Worm (Caenorhabditis elegans): ENCODE data around the gene pct-1.

The pct-1 gene

DNA sequence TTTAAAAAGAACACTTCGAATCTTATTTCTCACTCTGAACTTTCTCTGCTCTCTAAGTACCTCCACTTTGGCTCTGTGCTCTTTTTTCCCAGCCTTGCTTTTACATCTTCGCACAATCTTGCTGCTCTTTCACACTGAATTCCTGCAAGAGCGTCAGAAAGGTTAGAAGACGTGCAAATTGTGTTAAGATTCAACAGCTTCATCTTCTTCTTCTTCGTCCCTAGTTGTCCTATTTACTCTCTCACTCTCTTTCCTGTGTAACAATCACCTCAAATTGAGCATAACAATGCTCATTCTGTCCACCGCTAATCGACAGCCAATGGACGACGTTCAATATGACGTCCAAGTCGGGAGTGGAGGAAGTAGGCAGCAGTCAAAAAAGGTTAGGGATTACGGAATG is 5.1 kb downstream of the pct-1 start:
- no peak for TF ChIP-seq attf-4 (tag; optimal IDR thresholded peaks at IDR 0.05)
- TF ChIP-seq tag-97 (GFP tag; IDR thresholded peaks at IDR 0.05), result no peak
- no peak for TF ChIP-seq nhr-10 (tag; optimal IDR thresholded peaks at IDR 0.05)
- TF ChIP-seq zfp-3 (GFP tag; conservative IDR thresholded peaks at IDR 0.05), result no peak
- TF ChIP-seq ztf-11 (tag; optimal IDR thresholded peaks at IDR 0.05), result no peak
- TF ChIP-seq Y48G9A.11 (GFP tag; IDR thresholded peaks at IDR 0.05), result no peak
- no peak for TF ChIP-seq nhr-6 (tag; optimal IDR thresholded peaks at IDR 0.05)
- TF ChIP-seq nhr-76 (tag; optimal IDR thresholded peaks at IDR 0.05), result no peak
- no peak for TF ChIP-seq spr-1 (tag; optimal IDR thresholded peaks at IDR 0.05)
- no peak for TF ChIP-seq ama-1 (optimal IDR thresholded peaks at IDR 0.05)
- no peak for TF ChIP-seq snpc-4 (tag; optimal IDR thresholded peaks at IDR 0.05)
- TF ChIP-seq ceh-32 (tag; optimal IDR thresholded peaks at IDR 0.05; ENCODE audit: poor library complexity), result no peak
- TF ChIP-seq ceh-44 (GFP tag; IDR thresholded peaks at IDR 0.05), result no peak
- TF ChIP-seq nhr-48 (tag; optimal IDR thresholded peaks at IDR 0.05), result no peak
- TF ChIP-seq ctbp-1 (GFP tag; IDR thresholded peaks at IDR 0.05), result 0 out of 2 replicates have a peak, but pooled peaks have one; percentile 27
- TF ChIP-seq F44E2.7 (GFP tag; IDR thresholded peaks at IDR 0.05), result no peak
- no peak for TF ChIP-seq mdt-29 (GFP tag; IDR thresholded peaks at IDR 0.05)
- TF ChIP-seq Y75B8A.6 (GFP tag; IDR thresholded peaks at IDR 0.05), result no peak
- TF ChIP-seq spr-3 (GFP tag; optimal IDR thresholded peaks at IDR 0.05), result no peak
- TF ChIP-seq unc-62 (GFP tag; optimal IDR thresholded peaks at IDR 0.05 in 1 of 2), result no peak
- TF ChIP-seq unc-62 (tag; optimal IDR thresholded peaks at IDR 0.05), result no peak
- TF ChIP-seq fkh-10 (GFP tag; optimal IDR thresholded peaks at IDR 0.05), result peak; percentile 94
- TF ChIP-seq daf-12 (tag; optimal IDR thresholded peaks at IDR 0.05), result no peak
- TF ChIP-seq skn-1 (tag; optimal IDR thresholded peaks at IDR 0.05), result no peak
- TF ChIP-seq aha-1 (tag), result peak; percentile 73
- no peak for TF ChIP-seq arid-1 (GFP tag; conservative IDR thresholded peaks at IDR 0.05)
- TF ChIP-seq Y5F2A.4 (GFP tag; optimal IDR thresholded peaks at IDR 0.05), result no peak

DNA sequence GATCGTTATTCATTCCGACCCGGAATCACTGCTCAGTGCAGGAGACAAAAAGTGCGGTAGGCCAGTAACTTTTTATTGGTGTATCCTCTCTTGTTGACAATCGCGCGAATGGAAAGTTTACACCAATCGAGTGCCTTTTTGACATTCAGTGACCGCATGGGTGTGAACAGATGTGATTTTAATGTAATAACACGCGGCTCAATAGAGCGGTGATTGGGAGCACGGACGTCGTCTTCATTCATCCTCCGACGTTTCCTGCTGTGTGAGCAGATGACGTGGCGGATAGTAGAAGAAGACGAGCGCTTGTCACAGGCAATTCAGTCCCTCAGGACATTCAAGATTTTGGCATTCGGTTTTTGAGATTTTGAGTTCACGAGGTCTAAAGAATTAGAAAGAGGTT is 6.3 kb downstream of the pct-1 start:
- TF ChIP-seq nhr-76 (tag; optimal IDR thresholded peaks at IDR 0.05) (no peak), ces-1 (GFP tag; optimal IDR thresholded peaks at IDR 0.05) (peak; percentile 7), unc-62 (GFP tag; optimal IDR thresholded peaks at IDR 0.05 in 1 of 2) (peak in 1 of 2 experiments; percentile 16), unc-62 (tag; optimal IDR thresholded peaks at IDR 0.05) (no peak), Y48G9A.11 (GFP tag; IDR thresholded peaks at IDR 0.05) (no peak), aha-1 (tag) (peak; percentile 48)

DNA sequence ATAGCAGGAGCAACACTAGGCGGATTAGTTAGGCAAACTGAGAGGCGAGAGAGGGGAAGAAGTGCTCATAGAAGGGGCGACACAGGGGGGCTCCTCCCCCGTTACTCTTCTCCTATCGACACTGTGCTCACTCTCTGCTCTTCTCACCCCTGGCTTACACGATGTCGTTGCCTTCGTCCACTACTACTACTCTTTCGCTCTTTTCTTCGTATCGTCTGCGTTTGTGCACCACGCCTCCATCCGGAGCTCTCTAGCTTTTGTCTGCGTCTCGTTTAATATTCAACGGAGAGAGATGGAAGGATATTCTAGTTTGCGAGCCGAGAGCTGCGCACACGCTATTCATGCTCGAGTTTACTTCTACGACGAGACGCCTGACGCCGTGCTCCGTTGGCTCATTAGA is 7.0 kb downstream of the pct-1 start:
- TF ChIP-seq ctbp-1 (GFP tag; IDR thresholded peaks at IDR 0.05), result peak; percentile 35; the same call in 1 of the 2 replicates
- peak; percentile 15; the same call in 1 of the 2 replicates for TF ChIP-seq dmd-6 (GFP tag; IDR thresholded peaks at IDR 0.05)
- 0 out of 2 replicates have a peak, but pooled peaks have one; percentile 42 for TF ChIP-seq ceh-44 (GFP tag; IDR thresholded peaks at IDR 0.05)
- TF ChIP-seq hmg-1.1 (GFP tag; IDR thresholded peaks at IDR 0.05), result peak; percentile 52
- no peak for TF ChIP-seq F10B5.3 (tag; optimal IDR thresholded peaks at IDR 0.05)
- no peak for TF ChIP-seq pqm-1 (tag; optimal IDR thresholded peaks at IDR 0.05)
- no peak for TF ChIP-seq mes-2 (tag; optimal IDR thresholded peaks at IDR 0.05; ENCODE audit: poor library complexity, severe bottlenecking)
- no peak for TF ChIP-seq lir-3 (tag; optimal IDR thresholded peaks at IDR 0.05)
- no peak for TF ChIP-seq mxl-2 (GFP tag; conservative IDR thresholded peaks at IDR 0.05)
- TF ChIP-seq mxl-3 (GFP tag; optimal IDR thresholded peaks at IDR 0.05), result peak; percentile 28
- TF ChIP-seq ces-1 (GFP tag; optimal IDR thresholded peaks at IDR 0.05), result no peak
- TF ChIP-seq rbr-2 (tag; optimal IDR thresholded peaks at IDR 0.05), result peak; percentile 75
- TF ChIP-seq fkh-10 (GFP tag; optimal IDR thresholded peaks at IDR 0.05), result peak; percentile 65
- no peak for TF ChIP-seq dpl-1 (GFP tag; optimal IDR thresholded peaks at IDR 0.05)
- no peak for TF ChIP-seq nhr-111 (GFP tag; optimal IDR thresholded peaks at IDR 0.05)
- TF ChIP-seq aha-1 (tag), result peak; percentile 98
- no peak for TF ChIP-seq nhr-102 (tag; optimal IDR thresholded peaks at IDR 0.05)
- TF ChIP-seq F37D6.2 (tag; optimal IDR thresholded peaks at IDR 0.05), result peak; percentile 3
- TF ChIP-seq lsy-2 (tag; optimal IDR thresholded peaks at IDR 0.05), result peak in 1 of 2 experiments; percentile 49
- TF ChIP-seq mep-1 (tag; optimal IDR thresholded peaks at IDR 0.05), result peak; percentile 58
- peak; percentile 71 for TF ChIP-seq nhr-11 (tag; optimal IDR thresholded peaks at IDR 0.05)
- no peak for TF ChIP-seq zfp-2 (tag; optimal IDR thresholded peaks at IDR 0.05)
- no peak for TF ChIP-seq ZK546.5 (tag; optimal IDR thresholded peaks at IDR 0.05)
- no peak for TF ChIP-seq saeg-2 (GFP tag; IDR thresholded peaks at IDR 0.05)
- peak; percentile 37 for TF ChIP-seq hlh-30 (tag; optimal IDR thresholded peaks at IDR 0.05; ENCODE audit: insufficient read depth)
- TF ChIP-seq spr-1 (tag; optimal IDR thresholded peaks at IDR 0.05), result no peak
- TF ChIP-seq php-3 (GFP tag; IDR thresholded peaks at IDR 0.05), result no peak
- no peak for TF ChIP-seq R02D3.7 (tag; optimal IDR thresholded peaks at IDR 0.05)

All from whole organism, L4 larva.